Worm (Caenorhabditis elegans): ENCODE measurements around the gene cfap-20.

cfap-20 gene

ce11 chrIII:3541093-3541492 is 3.8 kb upstream of the cfap-20 start (continued):
- TF ChIP-seq tbx-9 (tag; optimal IDR thresholded peaks at IDR 0.05; ENCODE audit: borderline replicate concordance) (no peak), sea-2 (GFP tag; IDR thresholded peaks at IDR 0.05) (no peak), lsl-1 (GFP tag; optimal IDR thresholded peaks at IDR 0.05) (no peak), mcd-1 (GFP tag; IDR thresholded peaks at IDR 0.05) (no peak), aptf-3 (GFP tag; IDR thresholded peaks at IDR 0.05) (no peak), snpc-1.1 (tag; optimal IDR thresholded peaks at IDR 0.05; ENCODE audit: insufficient read depth) (no peak)

ce11 chrIII:3540424-3540823 is 3.1 kb upstream of the cfap-20 start:
- no peak for TF ChIP-seq egl-44 (GFP tag; IDR thresholded peaks at IDR 0.05)
- no peak for TF ChIP-seq nfya-1 (tag; optimal IDR thresholded peaks at IDR 0.05; ENCODE audit: borderline replicate concordance, insufficient read depth)
- no peak for TF ChIP-seq ztf-18 (tag; optimal IDR thresholded peaks at IDR 0.05)
- no peak for TF ChIP-seq gei-17 (GFP tag; optimal IDR thresholded peaks at IDR 0.05)
- peak; percentile 31 for TF ChIP-seq tbp1 (GFP tag; optimal IDR thresholded peaks at IDR 0.05)
- peak; percentile 19 for TF ChIP-seq lin-40 (tag; optimal IDR thresholded peaks at IDR 0.05)
- TF ChIP-seq nfyb-1 (GFP tag; IDR thresholded peaks at IDR 0.05): no peak
- peak; percentile 2 for TF ChIP-seq F23B12.7 (tag; optimal IDR thresholded peaks at IDR 0.05; ENCODE audit: insufficient read depth)
- TF ChIP-seq tbx-9 (tag; optimal IDR thresholded peaks at IDR 0.05; ENCODE audit: borderline replicate concordance): no peak
- TF ChIP-seq lsl-1 (GFP tag; optimal IDR thresholded peaks at IDR 0.05): peak; percentile 52
- TF ChIP-seq fkh-3 (tag; optimal IDR thresholded peaks at IDR 0.05): no peak
- no peak for TF ChIP-seq cebp-1 (GFP tag; IDR thresholded peaks at IDR 0.05)
- peak; percentile 41 for TF ChIP-seq cebp-1 (tag; optimal IDR thresholded peaks at IDR 0.05)
- TF ChIP-seq attf-5 (GFP tag; optimal IDR thresholded peaks at IDR 0.05): peak; percentile 75
- peak; percentile 24 for TF ChIP-seq ceh-27 (GFP tag; optimal IDR thresholded peaks at IDR 0.05)
- no peak for TF ChIP-seq mes-4 (tag; optimal IDR thresholded peaks at IDR 0.05)
- 0 out of 2 replicates have a peak, but pooled peaks have one; percentile 28 for TF ChIP-seq dox-1 (GFP tag; IDR thresholded peaks at IDR 0.05)
- TF ChIP-seq mcd-1 (GFP tag; IDR thresholded peaks at IDR 0.05): peak; percentile 86
- TF ChIP-seq F33H1.4 (GFP tag; IDR thresholded peaks at IDR 0.05): peak; percentile 45; the same call in 1 of the 2 replicates
- TF ChIP-seq F37B4.10 (GFP tag; IDR thresholded peaks at IDR 0.05): no peak
- no peak for TF ChIP-seq ZK185.1 (tag; optimal IDR thresholded peaks at IDR 0.05; ENCODE audit: poor library complexity, severe bottlenecking)
- no peak for TF ChIP-seq repo-1 (tag; optimal IDR thresholded peaks at IDR 0.05)
- no peak for TF ChIP-seq Y67H2A.10 (GFP tag; conservative IDR thresholded peaks at IDR 0.05)
- TF ChIP-seq hrde-1 (tag; optimal IDR thresholded peaks at IDR 0.05; ENCODE audit: borderline replicate concordance): no peak
- no peak for TF ChIP-seq dpl-1 (GFP tag; optimal IDR thresholded peaks at IDR 0.05)
- peak; percentile 5 for TF ChIP-seq efl-1 (GFP tag; optimal IDR thresholded peaks at IDR 0.05)
- peak; percentile 15 for TF ChIP-seq ztf-26 (tag; optimal IDR thresholded peaks at IDR 0.05)
- TF ChIP-seq attf-6 (GFP tag; IDR thresholded peaks at IDR 0.05): no peak
- no peak for TF ChIP-seq ama-1 (optimal IDR thresholded peaks at IDR 0.05)
- no peak for TF ChIP-seq ama-1 (GFP tag; optimal IDR thresholded peaks at IDR 0.05)
- TF ChIP-seq rpc-1 (optimal IDR thresholded peaks at IDR 0.05): no peak
- no peak for TF ChIP-seq rpc-1 (tag; optimal IDR thresholded peaks at IDR 0.05)
- peak; percentile 31 for TF ChIP-seq lin-54 (GFP tag; optimal IDR thresholded peaks at IDR 0.05)
- no peak for TF ChIP-seq egrh-3 (GFP tag; IDR thresholded peaks at IDR 0.05)
- TF ChIP-seq K12H6.12 (tag; optimal IDR thresholded peaks at IDR 0.05): peak; percentile 30
- peak; percentile 97 for TF ChIP-seq ceh-100 (GFP tag; IDR thresholded peaks at IDR 0.05)
- 0 out of 2 replicates have a peak, but pooled peaks have one; percentile 32 for TF ChIP-seq B0019.2 (GFP tag; conservative IDR thresholded peaks at IDR 0.05)
- no peak for TF ChIP-seq snpc-1.1 (tag; optimal IDR thresholded peaks at IDR 0.05; ENCODE audit: insufficient read depth)
- TF ChIP-seq unc-130 (GFP tag; optimal IDR thresholded peaks at IDR 0.05): no peak
- TF ChIP-seq madf-10 (tag; optimal IDR thresholded peaks at IDR 0.05): peak; percentile 17

Measured in whole organism, young adult.